Worm (Caenorhabditis elegans) whole organism, late embryonic: Measurements from ENCODE around the gene spcs-2.

ENCODE experiments used
- eyg-1 ChIP-seq: sonication (generic microtip); optimal IDR thresholded peaks from 2 replicates; lab custom pipeline; 2016; ENCODE audit warnings: missing genotype, missing genetic modification characterization, missing compliant biosample characterization
- mec-3 ChIP-seq: sonication (generic microtip); optimal IDR thresholded peaks from 2 replicates; lab custom pipeline; 2016; ENCODE audit warnings: borderline replicate concordance, missing genetic modification characterization, missing compliant biosample characterization

DNA sequence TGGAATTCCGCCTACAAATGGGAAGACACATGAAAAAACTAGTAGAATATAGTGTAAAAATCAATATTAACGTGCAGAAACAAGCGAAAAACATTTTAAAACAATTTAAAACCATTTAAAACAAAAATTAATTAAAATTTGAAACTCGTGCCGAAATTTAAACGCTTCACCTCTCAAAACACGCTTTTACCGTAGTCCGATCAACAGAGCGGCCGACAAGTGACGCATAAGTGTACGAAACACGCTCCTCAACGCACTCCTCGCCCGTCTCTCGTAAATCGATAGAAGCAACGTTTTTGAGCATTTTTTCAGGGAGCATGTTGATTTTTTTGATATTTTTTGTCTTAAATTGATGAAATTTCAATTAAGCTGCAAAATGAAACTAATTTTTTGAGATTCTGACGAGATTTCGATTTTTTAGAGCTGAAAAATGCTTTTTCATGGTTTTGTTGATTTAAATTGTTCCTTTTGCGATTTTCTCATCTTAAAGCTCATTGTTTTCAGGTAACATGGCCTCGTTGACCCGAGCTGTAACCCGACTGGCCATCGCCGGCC, 30.2 kb downstream of the spcs-2 start, which contains the start of gene cox-5A:
- no peak for TF ChIP-seq eyg-1 (tag; lab: Kevin White, UChicago)
- no peak for TF ChIP-seq mec-3 (tag; lab: Kevin White, UChicago)
